Fruit fly (Drosophila melanogaster) Kc167 (cell line): ENCODE results near the gene CSN6.

Experiments used
- Myc ChIP-seq: fragments of >200 bp; optimal IDR thresholded peaks from 2 replicates; lab custom pipeline; 2017; ENCODE audit warnings: missing external identifiers
- Sin3A ChIP-seq: fragments of >200 bp; optimal IDR thresholded peaks from 2 replicates; lab custom pipeline; 2018; ENCODE audit warnings: missing external identifiers
- insv ChIP-seq: fragments of >200 bp; optimal IDR thresholded peaks from 3 replicates; lab custom pipeline; 2018; ENCODE audit warnings: missing external identifiers
- psq ChIP-seq: fragments of >200 bp; optimal IDR thresholded peaks from 2 replicates; lab custom pipeline; 2017; ENCODE audit warnings: missing external identifiers
- ttk ChIP-seq: sonication (Bioruptor generic); optimal IDR thresholded peaks from 2 replicates; lab custom pipeline; 2017; ENCODE audit warnings: missing external identifiers

dm6 chr3R:22587419-22587963 lies 6.9 kb downstream of the CSN6 start, which contains the start of gene Efa6:
- no peak for TF ChIP-seq Myc
- TF ChIP-seq psq (lab: Kevin White, UChicago), result no peak
- TF ChIP-seq Sin3A (lab: Kevin White, UChicago), result no peak
- TF ChIP-seq insv, result no peak
- no peak for TF ChIP-seq ttk (lab: Kevin White, UChicago)
